Fruit fly (Drosophila melanogaster) whole organism, embryonic: ENCODE results near the gene CG13461.

Experiments
- Abd-B ChIP-seq: fragments of 200-800 bp; sonication (Bioruptor generic); optimal IDR thresholded peaks from 2 replicates; lab custom pipeline; 2018; ENCODE audit warnings: missing biosample characterization, mild to moderate bottlenecking, missing genetic modification characterization, moderate library complexity
- C15 ChIP-seq: fragments of 200-800 bp; sonication (Bioruptor generic); IDR thresholded peaks from 3 replicates; pipeline ENCODE4 v1.3.6; 2022; ENCODE audit warnings: missing biosample characterization, missing genetic modification characterization
- CG10321 ChIP-seq: fragments of 200-800 bp; sonication (Bioruptor generic); IDR thresholded peaks from 2 replicates; pipeline ENCODE4 v1.3.6; 2022; ENCODE audit warnings: missing biosample characterization, missing genetic modification characterization
- CG11085 ChIP-seq: fragments of 200-800 bp; sonication (Bioruptor generic); IDR thresholded peaks from 2 replicates; pipeline ENCODE4 v1.3.6; 2022; ENCODE audit warnings: missing biosample characterization, missing genetic modification characterization
- CG11696 ChIP-seq: fragments of 200-800 bp; sonication (Bioruptor generic); IDR thresholded peaks from 2 replicates; pipeline ENCODE4 v1.3.6; 2022; ENCODE audit warnings: missing biosample characterization, missing genetic modification characterization
- CG13624 ChIP-seq: fragments of 200-800 bp; sonication (Bioruptor generic); optimal IDR thresholded peaks from 2 replicates; lab custom pipeline; 2016; ENCODE audit warnings: missing biosample characterization, missing genetic modification characterization
- CG14441 ChIP-seq: fragments of 200-800 bp; sonication (Bioruptor generic); IDR thresholded peaks from 2 replicates; pipeline ENCODE4 v1.3.6; 2022; ENCODE audit warnings: missing biosample characterization, missing genetic modification characterization
- CG14965 ChIP-seq: fragments of 200-800 bp; sonication (Bioruptor generic); optimal IDR thresholded peaks from 2 replicates; lab custom pipeline; 2016; ENCODE audit warnings: missing biosample characterization, missing genetic modification characterization, borderline replicate concordance
- CG15514 ChIP-seq: fragments of 200-800 bp; sonication (Bioruptor generic); optimal IDR thresholded peaks from 3 replicates; lab custom pipeline; 2017; ENCODE audit warnings: missing biosample characterization, missing genetic modification characterization, mild to moderate bottlenecking, moderate library complexity, missing genetic modification reagents
- CG17361 ChIP-seq: fragments of 200-800 bp; sonication (Bioruptor generic); IDR thresholded peaks from 3 replicates; pipeline ENCODE4 v1.3.6; 2022; ENCODE audit warnings: missing biosample characterization, missing genetic modification characterization
- CG2678 ChIP-seq: fragments of 200-800 bp; sonication (Bioruptor generic); optimal IDR thresholded peaks from 3 replicates; lab custom pipeline; 2019; ENCODE audit warnings: missing biosample characterization, mild to moderate bottlenecking, missing genetic modification characterization, moderate library complexity
- CG32532 ChIP-seq: fragments of 200-800 bp; sonication (Bioruptor generic); IDR thresholded peaks from 2 replicates; pipeline ENCODE4 v1.3.6; 2022; ENCODE audit warnings: missing biosample characterization, missing genetic modification characterization
- CG5180 ChIP-seq: fragments of 200-800 bp; sonication (Bioruptor generic); optimal IDR thresholded peaks from 3 replicates; lab custom pipeline; 2017; ENCODE audit warnings: missing biosample characterization, missing genetic modification characterization, mild to moderate bottlenecking, moderate library complexity, missing genetic modification reagents
- CG6654 ChIP-seq: fragments of 200-800 bp; sonication (Bioruptor generic); optimal IDR thresholded peaks from 2 replicates; lab custom pipeline; 2017; ENCODE audit warnings: missing biosample characterization, mild to moderate bottlenecking, missing genetic modification characterization
- CG6689 ChIP-seq: fragments of 200-800 bp; sonication (Bioruptor generic); IDR thresholded peaks from 2 replicates; pipeline ENCODE4 v1.3.6; 2022; ENCODE audit warnings: missing biosample characterization, missing genetic modification characterization
- CG7786 ChIP-seq: fragments of 200-800 bp; sonication (Bioruptor generic); optimal IDR thresholded peaks from 2 replicates; lab custom pipeline; 2016; ENCODE audit warnings: missing biosample characterization, missing genetic modification characterization
- CG9609 ChIP-seq: fragments of 200-800 bp; sonication (Bioruptor generic); optimal IDR thresholded peaks from 3 replicates; lab custom pipeline; 2016; ENCODE audit warnings: missing biosample characterization, missing genetic modification characterization
- CrebB ChIP-seq: fragments of 200-800 bp; sonication (Bioruptor generic); optimal IDR thresholded peaks from 3 replicates; lab custom pipeline; 2018; ENCODE audit warnings: missing biosample characterization, mild to moderate bottlenecking, missing genetic modification characterization
- D19B ChIP-seq: fragments of 200-800 bp; sonication (Bioruptor generic); optimal IDR thresholded peaks from 2 replicates; lab custom pipeline; 2017; ENCODE audit warnings: missing biosample characterization, mild to moderate bottlenecking, missing genetic modification characterization
- Fer1 ChIP-seq: fragments of 200-800 bp; sonication (Bioruptor generic); optimal IDR thresholded peaks from 2 replicates; lab custom pipeline; 2017; ENCODE audit warnings: missing biosample characterization, mild to moderate bottlenecking, missing genetic modification characterization
- Fer2 ChIP-seq: fragments of 200-800 bp; sonication (Bioruptor generic); optimal IDR thresholded peaks from 2 replicates; lab custom pipeline; 2018; ENCODE audit warnings: missing biosample characterization, mild to moderate bottlenecking, missing genetic modification characterization, moderate library complexity
- HmgZ ChIP-seq: fragments of 200-800 bp; sonication (Bioruptor generic); optimal IDR thresholded peaks from 2 replicates; lab custom pipeline; 2018; ENCODE audit warnings: missing biosample characterization, mild to moderate bottlenecking, missing genetic modification characterization
- Lhr ChIP-seq: fragments of 200-800 bp; sonication (Bioruptor generic); optimal IDR thresholded peaks from 3 replicates; lab custom pipeline; 2017; ENCODE audit warnings: mild to moderate bottlenecking, missing biosample characterization, missing genetic modification reagents, missing genetic modification characterization
- Myb ChIP-seq: fragments of 200-800 bp; sonication (Bioruptor generic); optimal IDR thresholded peaks from 2 replicates; lab custom pipeline; 2016; ENCODE audit warnings: missing biosample characterization, missing genetic modification characterization
- NC2β ChIP-seq: fragments of 200-800 bp; sonication (Bioruptor generic); optimal IDR thresholded peaks from 2 replicates; lab custom pipeline; 2016; ENCODE audit warnings: missing biosample characterization, missing genetic modification characterization
- NFAT ChIP-seq: fragments of 200-800 bp; sonication (Bioruptor generic); IDR thresholded peaks from 2 replicates; pipeline ENCODE4 v1.3.6; 2022; ENCODE audit warnings: missing biosample characterization, missing genetic modification characterization
- Oli ChIP-seq: fragments of 200-800 bp; sonication (Bioruptor generic); optimal IDR thresholded peaks from 2 replicates; lab custom pipeline; 2018; ENCODE audit warnings: missing biosample characterization, mild to moderate bottlenecking, missing genetic modification characterization, moderate library complexity
- Sin3A ChIP-seq: fragments of >200 bp; optimal IDR thresholded peaks from 2 replicates; lab custom pipeline; 2018
- Vsx1 ChIP-seq: fragments of 200-800 bp; sonication (Bioruptor generic); optimal IDR thresholded peaks from 2 replicates; lab custom pipeline; 2017; ENCODE audit warnings: missing biosample characterization, mild to moderate bottlenecking, missing genetic modification characterization, missing genetic modification reagents
- chn ChIP-seq: fragments of 200-800 bp; sonication (Bioruptor generic); optimal IDR thresholded peaks from 2 replicates; lab custom pipeline; 2016; ENCODE audit warnings: missing biosample characterization, missing genetic modification characterization
- ci ChIP-seq: fragments of 200-800 bp; sonication (Bioruptor generic); IDR thresholded peaks from 3 replicates; pipeline ENCODE4 v1.3.6; 2022; ENCODE audit warnings: missing biosample characterization, missing genetic modification characterization
- corto ChIP-seq: fragments of 200-800 bp; sonication (Bioruptor generic); optimal IDR thresholded peaks from 2 replicates; lab custom pipeline; 2016; ENCODE audit warnings: missing biosample characterization, mild to moderate bottlenecking, missing genetic modification characterization, moderate library complexity
- crol ChIP-seq: fragments of 200-800 bp; sonication (Bioruptor generic); IDR thresholded peaks from 2 replicates; pipeline ENCODE4 v1.3.6; 2022; ENCODE audit warnings: missing biosample characterization, missing genetic modification characterization
- dmrt11E ChIP-seq: fragments of 200-800 bp; sonication (Bioruptor generic); optimal IDR thresholded peaks from 3 replicates; lab custom pipeline; 2018; ENCODE audit warnings: missing biosample characterization, mild to moderate bottlenecking, missing genetic modification characterization, moderate library complexity
- exex ChIP-seq: fragments of 200-800 bp; sonication (Bioruptor generic); optimal IDR thresholded peaks from 4 replicates; lab custom pipeline; 2018; ENCODE audit warnings: missing biosample characterization, mild to moderate bottlenecking, missing genetic modification characterization, moderate library complexity
- fu2 ChIP-seq: fragments of 200-800 bp; sonication (Bioruptor generic); optimal IDR thresholded peaks from 2 replicates; lab custom pipeline; 2016; ENCODE audit warnings: missing biosample characterization, missing genetic modification characterization
- gfzf ChIP-seq: fragments of 200-800 bp; sonication (Bioruptor generic); optimal IDR thresholded peaks from 2 replicates; lab custom pipeline; 2016; ENCODE audit warnings: missing biosample characterization, mild to moderate bottlenecking, missing genetic modification characterization, moderate library complexity
- kah ChIP-seq: fragments of 200-800 bp; sonication (Bioruptor generic); optimal IDR thresholded peaks from 2 replicates; lab custom pipeline; 2018; ENCODE audit warnings: missing biosample characterization, mild to moderate bottlenecking, missing genetic modification characterization
- lilli ChIP-seq: fragments of 200-800 bp; sonication (Bioruptor generic); optimal IDR thresholded peaks from 3 replicates; lab custom pipeline; 2016; ENCODE audit warnings: missing biosample characterization, missing genetic modification characterization
- mam ChIP-seq: fragments of 200-800 bp; sonication (Bioruptor generic); optimal IDR thresholded peaks from 3 replicates; lab custom pipeline; 2016; ENCODE audit warnings: missing biosample characterization, missing genetic modification characterization
- nerfin-1 ChIP-seq: fragments of 200-800 bp; sonication (Bioruptor generic); optimal IDR thresholded peaks from 3 replicates; lab custom pipeline; 2019; ENCODE audit warnings: missing biosample characterization, mild to moderate bottlenecking, missing genetic modification characterization, moderate library complexity
- nmo ChIP-seq: fragments of 200-800 bp; sonication (Bioruptor generic); optimal IDR thresholded peaks from 2 replicates; lab custom pipeline; 2018; ENCODE audit warnings: missing biosample characterization, mild to moderate bottlenecking, missing genetic modification characterization, moderate library complexity
- oc ChIP-seq: fragments of 200-800 bp; sonication (Bioruptor generic); optimal IDR thresholded peaks from 2 replicates; lab custom pipeline; 2018; ENCODE audit warnings: missing biosample characterization, mild to moderate bottlenecking, missing genetic modification characterization, moderate library complexity
- repo ChIP-seq: fragments of 200-800 bp; sonication (Bioruptor generic); optimal IDR thresholded peaks from 2 replicates; lab custom pipeline; 2016; ENCODE audit warnings: missing biosample characterization, missing genetic modification characterization
- salm ChIP-seq: fragments of 200-800 bp; sonication (Bioruptor generic); optimal IDR thresholded peaks from 2 replicates; lab custom pipeline; 2018; ENCODE audit warnings: missing biosample characterization, mild to moderate bottlenecking, missing genetic modification characterization
- sens-2 ChIP-seq: fragments of 200-800 bp; sonication (Bioruptor generic); IDR thresholded peaks from 2 replicates; pipeline ENCODE4 v1.3.6; 2022; ENCODE audit warnings: missing biosample characterization, missing genetic modification characterization
- vnd ChIP-seq: fragments of 200-800 bp; sonication (Bioruptor generic); IDR thresholded peaks from 3 replicates; pipeline ENCODE4 v1.3.6; 2022; ENCODE audit warnings: missing biosample characterization, missing genetic modification characterization; ENCODE audit not compliant: partially characterized antibody
- wdn ChIP-seq: fragments of 200-800 bp; sonication (Bioruptor generic); IDR thresholded peaks from 2 replicates; pipeline ENCODE4 v1.3.6; 2022; ENCODE audit warnings: missing biosample characterization, missing genetic modification characterization
- zfh2 ChIP-seq: fragments of 200-800 bp; sonication (Bioruptor generic); optimal IDR thresholded peaks from 2 replicates; lab custom pipeline; 2016; ENCODE audit warnings: missing biosample characterization, missing genetic modification characterization

Gene CG13461

dm6 chr3L:15013957-15014692, 38.2 kb downstream of the CG13461 start, which contains the start of gene Reck (continued):
- peak; percentile 51 for TF ChIP-seq gfzf (GFP tag; lab: Kevin White, UChicago)
- peak; percentile 38 for TF ChIP-seq chn (GFP tag; lab: Kevin White, UChicago)
- TF ChIP-seq nerfin-1 (tag; lab: Kevin White, UChicago): peak; percentile 78
- peak; percentile 73; the same call in 2 of the 3 replicates for TF ChIP-seq C15 (GFP tag; lab: Robert Waterston, UW)
- no peak for TF ChIP-seq HmgZ (tag; lab: Kevin White, UChicago)
- peak; percentile 89 for TF ChIP-seq Fer1 (GFP tag; lab: Kevin White, UChicago)
- no peak for TF ChIP-seq Sin3A (lab: Kevin White, UChicago)
- no peak for TF ChIP-seq Lhr (GFP tag; lab: Kevin White, UChicago)
- TF ChIP-seq exex (tag; lab: Kevin White, UChicago): peak; percentile 29
- peak; percentile 60 for TF ChIP-seq Vsx1
- peak; percentile 54 for TF ChIP-seq Fer2 (tag; lab: Kevin White, UChicago)
- TF ChIP-seq mam (GFP tag; lab: Kevin White, UChicago): peak; percentile 56
- TF ChIP-seq CG14441 (GFP tag; lab: Robert Waterston, UW): peak; percentile 81
- TF ChIP-seq Abd-B: peak; percentile 39
- peak; percentile 46 for TF ChIP-seq CG9609 (GFP tag; lab: Kevin White, UChicago)
- TF ChIP-seq corto (GFP tag; lab: Kevin White, UChicago): peak; percentile 48
- no peak for TF ChIP-seq fu2 (GFP tag; lab: Kevin White, UChicago)
- TF ChIP-seq CG7786: peak; percentile 20
- TF ChIP-seq nmo (GFP tag; lab: Kevin White, UChicago): peak; percentile 82
- peak; percentile 85 for TF ChIP-seq sens-2 (GFP tag; lab: Robert Waterston, UW)
- peak; percentile 61 for TF ChIP-seq CG11696 (GFP tag; lab: Robert Waterston, UW)
- TF ChIP-seq CG11085 (GFP tag; lab: Robert Waterston, UW): peak; percentile 45; the same call in 1 of the 2 replicates
- peak; percentile 84 for TF ChIP-seq dmrt11E (tag; lab: Kevin White, UChicago)
- TF ChIP-seq NC2β (GFP tag; lab: Kevin White, UChicago): peak; percentile 45
- peak; percentile 80 for TF ChIP-seq oc (tag; lab: Kevin White, UChicago)
- no peak for TF ChIP-seq wdn (GFP tag; lab: Robert Waterston, UW)
- TF ChIP-seq CG2678 (tag; lab: Kevin White, UChicago): peak; percentile 87
- peak; percentile 76 for TF ChIP-seq CG15514
- TF ChIP-seq NFAT (GFP tag; lab: Robert Waterston, UW): peak; percentile 63; the same call in 1 of the 2 replicates
- peak; percentile 15 for TF ChIP-seq CG6654 (GFP tag; lab: Kevin White, UChicago)
- peak; percentile 71 for TF ChIP-seq Oli
- no peak for TF ChIP-seq CG14965
- no peak for TF ChIP-seq CG6689 (GFP tag; lab: Robert Waterston, UW)
- TF ChIP-seq salm: peak; percentile 63
- peak; percentile 51 for TF ChIP-seq CG13624 (GFP tag; lab: Kevin White, UChicago)
- TF ChIP-seq kah (GFP tag; lab: Kevin White, UChicago): peak; percentile 74
- TF ChIP-seq vnd (GFP tag; lab: Robert Waterston, UW): no peak
- peak; percentile 46 for TF ChIP-seq D19B (GFP tag; lab: Kevin White, UChicago)
- TF ChIP-seq ci: peak; percentile 94
- peak; percentile 59; the same call in 1 of the 2 replicates for TF ChIP-seq CG10321
- TF ChIP-seq CrebB: peak; percentile 52
- no peak for TF ChIP-seq crol (GFP tag; lab: Robert Waterston, UW)
- peak; percentile 77 for TF ChIP-seq CG17361 (GFP tag; lab: Robert Waterston, UW)
- TF ChIP-seq lilli (GFP tag; lab: Kevin White, UChicago): peak; percentile 71
- TF ChIP-seq Myb (GFP tag; lab: Kevin White, UChicago): no peak
- peak; percentile 6 for TF ChIP-seq repo
- peak; percentile 80; the same call in 1 of the 2 replicates for TF ChIP-seq CG32532 (GFP tag; lab: Robert Waterston, UW)
- TF ChIP-seq zfh2 (GFP tag; lab: Kevin White, UChicago): no peak
- TF ChIP-seq CG5180 (GFP tag; lab: Kevin White, UChicago): peak; percentile 72
